Worm (Caenorhabditis elegans): Measurements from ENCODE around the gene Y48B6A.13.

The Y48B6A.13 gene

ce11 chrII:14244457-14245254 lies 18.6 kb upstream of the Y48B6A.13 start (continued):
- TF ChIP-seq nhr-179 (tag; optimal IDR thresholded peaks at IDR 0.05): no peak
- peak; percentile 72 for TF ChIP-seq B0336.3 (GFP tag; IDR thresholded peaks at IDR 0.05)
- peak; percentile 78; the same call in 1 of the 2 replicates for TF ChIP-seq Y95B8A.8 (GFP tag; IDR thresholded peaks at IDR 0.05)
- peak; percentile 100 for TF ChIP-seq lsl-1 (GFP tag; optimal IDR thresholded peaks at IDR 0.05)
- peak; percentile 32; the same call in 1 of the 2 replicates for TF ChIP-seq Y53G8AR.9 (GFP tag; conservative IDR thresholded peaks at IDR 0.05)
- peak in 1 of 3 experiments; percentile 12 for TF ChIP-seq lin-35 (GFP tag; optimal IDR thresholded peaks at IDR 0.05)
- TF ChIP-seq pbrm-1 (GFP tag; IDR thresholded peaks at IDR 0.05): peak; percentile 70
- no peak for TF ChIP-seq rec-8 (tag; optimal IDR thresholded peaks at IDR 0.05)
- TF ChIP-seq gei-17 (GFP tag; optimal IDR thresholded peaks at IDR 0.05): no peak
- TF ChIP-seq B0019.2 (GFP tag; conservative IDR thresholded peaks at IDR 0.05): no peak
- TF ChIP-seq lsy-27 (tag; optimal IDR thresholded peaks at IDR 0.05; ENCODE audit: borderline replicate concordance, insufficient read depth): no peak
- no peak for TF ChIP-seq ama-1 (optimal IDR thresholded peaks at IDR 0.05)
- TF ChIP-seq ama-1 (GFP tag; optimal IDR thresholded peaks at IDR 0.05): no peak
- peak; percentile 79; the same call in 1 of the 2 replicates for TF ChIP-seq ztf-28 (GFP tag; IDR thresholded peaks at IDR 0.05)
- TF ChIP-seq snpc-1.1 (tag; optimal IDR thresholded peaks at IDR 0.05; ENCODE audit: insufficient read depth): peak; percentile 71

DNA sequence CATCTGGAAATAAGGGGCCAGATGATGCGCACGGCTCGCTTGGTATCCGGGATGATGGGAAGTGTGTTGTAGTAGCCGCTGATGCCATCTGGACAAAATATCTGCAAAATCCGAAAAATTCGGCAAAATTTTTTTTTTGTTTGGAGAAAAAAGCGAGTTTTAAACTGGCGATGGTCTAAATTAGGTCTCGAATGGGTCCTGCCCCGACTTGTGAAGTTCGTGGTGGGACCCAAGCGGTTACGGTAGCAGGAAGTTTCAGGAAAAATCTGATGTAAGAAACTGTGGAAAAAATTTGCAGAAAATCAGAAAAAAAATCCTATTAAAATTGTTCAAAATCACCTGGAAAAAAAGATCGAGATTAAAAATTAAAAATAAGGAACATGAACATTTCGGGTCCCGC lies 17.4 kb upstream of the Y48B6A.13 start, which contains the start of gene jmjd-2:
Gene jmjd-2 (minus strand): TSS at position 101 of the 400 bp plus-strand sequence.
- TF ChIP-seq lin-35 (GFP tag; optimal IDR thresholded peaks at IDR 0.05): no peak
- no peak for TF ChIP-seq rec-8 (tag; optimal IDR thresholded peaks at IDR 0.05)
- no peak for TF ChIP-seq aptf-3 (GFP tag; IDR thresholded peaks at IDR 0.05)
- no peak for TF ChIP-seq hmg-1.2 (GFP tag; IDR thresholded peaks at IDR 0.05)
- no peak for TF ChIP-seq tbp1 (GFP tag; optimal IDR thresholded peaks at IDR 0.05)
- TF ChIP-seq Y79H2A.3 (GFP tag; conservative IDR thresholded peaks at IDR 0.05): no peak
- no peak for TF ChIP-seq B0336.3 (GFP tag; IDR thresholded peaks at IDR 0.05)
- no peak for TF ChIP-seq F23B12.7 (tag; optimal IDR thresholded peaks at IDR 0.05; ENCODE audit: insufficient read depth)
- TF ChIP-seq K12H6.12 (tag; optimal IDR thresholded peaks at IDR 0.05): no peak
- TF ChIP-seq pbrm-1 (GFP tag; IDR thresholded peaks at IDR 0.05): no peak
- TF ChIP-seq zim-3 (tag; optimal IDR thresholded peaks at IDR 0.05): no peak
- TF ChIP-seq mes-4 (tag; optimal IDR thresholded peaks at IDR 0.05): no peak
- no peak for TF ChIP-seq lin-40 (tag; optimal IDR thresholded peaks at IDR 0.05)
- no peak for TF ChIP-seq ceh-27 (GFP tag; optimal IDR thresholded peaks at IDR 0.05)
- no peak for TF ChIP-seq ztf-28 (GFP tag; IDR thresholded peaks at IDR 0.05)
- TF ChIP-seq Y53G8AR.9 (GFP tag; conservative IDR thresholded peaks at IDR 0.05): no peak

DNA sequence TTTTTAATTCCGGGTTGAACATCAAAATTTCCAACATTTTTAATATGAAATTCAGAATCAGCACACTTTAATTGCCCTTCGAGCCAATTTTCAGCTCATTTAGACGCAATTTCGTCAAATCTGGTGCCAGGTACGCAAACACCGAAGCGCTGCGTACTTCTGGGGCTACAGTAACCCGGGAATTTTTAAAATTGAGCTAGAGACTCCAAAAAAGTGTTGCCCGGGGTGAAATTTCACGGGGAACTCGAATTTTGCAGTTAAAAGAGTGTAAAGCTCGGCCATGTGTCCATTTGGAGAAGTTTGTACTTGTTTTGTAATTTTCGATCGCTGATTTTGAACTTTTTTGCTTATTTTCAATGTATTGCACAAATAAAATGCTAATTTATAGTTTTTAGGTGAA lies 16.2 kb upstream of the Y48B6A.13 start:
- TF ChIP-seq F49E8.2 (tag; optimal IDR thresholded peaks at IDR 0.05; ENCODE audit: insufficient read depth): no peak
- TF ChIP-seq let-607 (tag; optimal IDR thresholded peaks at IDR 0.05): no peak
- TF ChIP-seq lsl-1 (GFP tag; optimal IDR thresholded peaks at IDR 0.05): no peak
- no peak for TF ChIP-seq nhr-80 (tag; optimal IDR thresholded peaks at IDR 0.05)
- TF ChIP-seq C17E4.6 (GFP tag; IDR thresholded peaks at IDR 0.05): no peak
- no peak for TF ChIP-seq akir-1 (GFP tag; optimal IDR thresholded peaks at IDR 0.05)
- no peak for TF ChIP-seq lag-1 (GFP tag; IDR thresholded peaks at IDR 0.05)
- TF ChIP-seq Y79H2A.3 (GFP tag; conservative IDR thresholded peaks at IDR 0.05): no peak
- no peak for TF ChIP-seq ztf-26 (tag; optimal IDR thresholded peaks at IDR 0.05)
- TF ChIP-seq chd-7 (tag; optimal IDR thresholded peaks at IDR 0.05): no peak
- no peak for TF ChIP-seq ceh-91 (GFP tag; IDR thresholded peaks at IDR 0.05)
- TF ChIP-seq F39B2.1 (GFP tag; IDR thresholded peaks at IDR 0.05): no peak
- no peak for TF ChIP-seq K12H6.12 (tag; optimal IDR thresholded peaks at IDR 0.05)
- no peak for TF ChIP-seq attf-6 (GFP tag; IDR thresholded peaks at IDR 0.05)
- no peak for TF ChIP-seq mcd-1 (GFP tag; IDR thresholded peaks at IDR 0.05)
- TF ChIP-seq egrh-3 (GFP tag; IDR thresholded peaks at IDR 0.05): no peak
- TF ChIP-seq madf-3 (GFP tag; IDR thresholded peaks at IDR 0.05): no peak
